Fruit fly (Drosophila melanogaster) whole organism, pupa: ENCODE results near the gene Jhbp14.
A peak's percentile ranks its signal among the peaks of the same experiment; 100 is the strongest.

Experiments used
- CG10348 ChIP-seq: fragments of 200-800 bp; sonication (Bioruptor generic); IDR thresholded peaks from 2 replicates; pipeline ENCODE4 v1.3.6; 2022; ENCODE audit warnings: missing biosample characterization, missing genetic modification characterization
- CG12605 ChIP-seq: fragments of 200-800 bp; sonication (Bioruptor generic); IDR thresholded peaks from 2 replicates; pipeline ENCODE4 v1.3.6; 2022; ENCODE audit warnings: missing biosample characterization, missing genetic modification characterization
- CG13204 ChIP-seq: fragments of 200-800 bp; sonication (Bioruptor generic); optimal IDR thresholded peaks from 2 replicates; lab custom pipeline; 2018; ENCODE audit warnings: missing biosample characterization, mild to moderate bottlenecking, missing genetic modification characterization, moderate library complexity
- CG14655 ChIP-seq: fragments of 200-800 bp; sonication (Bioruptor generic); optimal IDR thresholded peaks from 3 replicates; lab custom pipeline; 2017; ENCODE audit warnings: mild to moderate bottlenecking, missing biosample characterization, missing genetic modification reagents, missing genetic modification characterization
- CG15710 ChIP-seq: fragments of 200-800 bp; sonication (Bioruptor generic); optimal IDR thresholded peaks from 2 replicates; lab custom pipeline; 2018; ENCODE audit warnings: missing biosample characterization, mild to moderate bottlenecking, missing genetic modification characterization, moderate library complexity
- CG17806 ChIP-seq: fragments of 200-800 bp; sonication (Bioruptor generic); optimal IDR thresholded peaks from 2 replicates; lab custom pipeline; 2018; ENCODE audit warnings: missing biosample characterization, mild to moderate bottlenecking, missing genetic modification characterization, moderate library complexity
- CG32121 ChIP-seq: fragments of 200-800 bp; sonication (Bioruptor generic); IDR thresholded peaks from 2 replicates; pipeline ENCODE4 v1.3.6; 2022; ENCODE audit warnings: missing biosample characterization, missing genetic modification characterization
- CG34367 ChIP-seq: fragments of 200-800 bp; sonication (Bioruptor generic); optimal IDR thresholded peaks from 2 replicates; lab custom pipeline; 2018; ENCODE audit warnings: missing biosample characterization, mild to moderate bottlenecking, missing genetic modification characterization
- CG4496 ChIP-seq: fragments of 200-800 bp; sonication (Bioruptor generic); IDR thresholded peaks from 3 replicates; pipeline ENCODE4 v1.3.6; 2022; ENCODE audit warnings: missing biosample characterization, missing genetic modification characterization
- CG8159 ChIP-seq: fragments of 200-800 bp; sonication (Bioruptor generic); optimal IDR thresholded peaks from 3 replicates; lab custom pipeline; 2018; ENCODE audit warnings: missing biosample characterization, mild to moderate bottlenecking, missing genetic modification characterization, moderate library complexity
- CG8301 ChIP-seq: fragments of 200-800 bp; sonication (Bioruptor generic); optimal IDR thresholded peaks from 2 replicates; lab custom pipeline; 2018; ENCODE audit warnings: missing biosample characterization, mild to moderate bottlenecking, missing genetic modification characterization
- CG9948 ChIP-seq: fragments of 200-800 bp; sonication (Bioruptor generic); optimal IDR thresholded peaks from 2 replicates; lab custom pipeline; 2018; ENCODE audit warnings: missing biosample characterization, mild to moderate bottlenecking, missing genetic modification characterization, moderate library complexity
- D1 ChIP-seq: fragments of 200-800 bp; sonication (Bioruptor generic); optimal IDR thresholded peaks from 2 replicates; lab custom pipeline; 2018; ENCODE audit warnings: missing biosample characterization, mild to moderate bottlenecking, missing genetic modification characterization, moderate library complexity
- EcR ChIP-seq: fragments of 200-800 bp; sonication (Bioruptor generic); optimal IDR thresholded peaks from 3 replicates; lab custom pipeline; 2019; ENCODE audit warnings: missing biosample characterization, missing genetic modification characterization, mild to moderate bottlenecking, moderate library complexity, missing genetic modification reagents
- Ets98B ChIP-seq: fragments of 200-800 bp; sonication (Bioruptor generic); IDR thresholded peaks from 2 replicates; pipeline ENCODE4 v1.3.6; 2022; ENCODE audit warnings: missing biosample characterization, missing genetic modification characterization
- Pif1A ChIP-seq: fragments of 200-800 bp; sonication (Bioruptor generic); optimal IDR thresholded peaks from 3 replicates; lab custom pipeline; 2016; ENCODE audit warnings: missing biosample characterization, missing genetic modification characterization
- Pif1B ChIP-seq: fragments of 200-800 bp; sonication (Bioruptor generic); optimal IDR thresholded peaks from 3 replicates; lab custom pipeline; 2016; ENCODE audit warnings: missing biosample characterization, missing genetic modification characterization
- Snoo ChIP-seq: fragments of 200-800 bp; sonication (Bioruptor generic); optimal IDR thresholded peaks from 3 replicates; lab custom pipeline; 2017; ENCODE audit warnings: missing biosample characterization, mild to moderate bottlenecking, missing genetic modification characterization, inconsistent platforms
- fd96Ca ChIP-seq: fragments of 200-800 bp; sonication (Bioruptor generic); IDR thresholded peaks from 3 replicates; pipeline ENCODE4 v1.3.6; 2022; ENCODE audit warnings: missing biosample characterization, missing genetic modification characterization
- gl ChIP-seq: fragments of 200-800 bp; sonication (Bioruptor generic); optimal IDR thresholded peaks from 2 replicates; lab custom pipeline; 2018; ENCODE audit warnings: missing biosample characterization, mild to moderate bottlenecking, missing genetic modification characterization
- rn ChIP-seq: fragments of 200-800 bp; sonication (Bioruptor generic); IDR thresholded peaks from 2 replicates; pipeline ENCODE4 v1.3.6; 2022; ENCODE audit warnings: missing biosample characterization, missing genetic modification characterization

The Jhbp14 gene

DNA sequence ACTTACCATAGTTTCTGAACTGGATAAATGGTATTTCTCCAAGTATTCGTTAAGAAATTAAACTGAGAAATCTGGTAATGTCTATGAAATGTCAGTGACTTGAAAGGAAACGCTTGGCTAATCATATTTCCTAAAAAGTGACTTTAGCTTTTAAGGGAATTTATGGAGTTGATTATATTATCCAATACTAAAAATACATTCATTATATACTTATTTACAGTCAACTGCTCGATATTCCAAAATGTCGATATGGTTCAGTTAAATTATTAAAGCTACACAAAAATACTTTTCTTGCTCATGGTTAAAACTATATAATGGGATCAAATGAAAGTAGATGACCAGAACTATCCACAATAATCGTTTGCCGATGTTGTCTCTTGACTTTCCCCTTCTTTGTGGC lies 29.5 kb downstream of the Jhbp14 start, which contains the start of gene CG31848:
Gene CG31848, minus strand, starts transcription at position 101 of the 400 bp plus-strand sequence.
- TF ChIP-seq Ets98B (no peak), CG8159 (tag; lab: Kevin White, UChicago) (no peak)

DNA sequence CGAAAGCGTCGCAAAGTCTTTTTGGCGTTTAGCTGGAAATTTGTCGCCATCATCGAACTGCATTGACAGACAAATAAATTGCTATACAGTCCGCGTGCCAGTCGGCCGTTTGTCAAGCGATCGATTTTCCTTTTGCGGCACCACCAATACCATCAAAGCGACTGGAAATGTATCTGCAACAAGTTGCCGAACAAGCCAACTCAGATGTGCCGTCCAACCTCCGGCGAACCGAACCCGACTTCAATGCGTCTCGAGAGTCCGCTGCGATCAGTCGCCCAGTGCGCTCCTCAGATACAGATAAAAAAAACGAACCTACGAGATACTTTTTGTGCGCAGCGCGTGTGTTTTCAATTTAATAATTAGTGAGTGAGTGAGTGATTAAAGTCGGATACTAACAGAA lies 30.3 kb downstream of the Jhbp14 start:
- 0 out of 3 replicates have a peak, but pooled peaks have one; percentile 7 for TF ChIP-seq CG4496 (GFP tag; lab: Robert Waterston, UW)
- TF ChIP-seq Pif1B (GFP tag; lab: Kevin White, UChicago), result no peak
- TF ChIP-seq CG8301 (tag; lab: Kevin White, UChicago), result no peak
- no peak for TF ChIP-seq CG8159 (tag; lab: Kevin White, UChicago)
- no peak for TF ChIP-seq gl
- TF ChIP-seq CG34367 (tag; lab: Kevin White, UChicago), result no peak
- no peak for TF ChIP-seq Pif1A (GFP tag; lab: Kevin White, UChicago)
- no peak for TF ChIP-seq CG32121 (GFP tag; lab: Robert Waterston, UW)
- TF ChIP-seq EcR, result peak; percentile 21
- TF ChIP-seq CG13204 (GFP tag; lab: Kevin White, UChicago), result peak; percentile 49
- no peak for TF ChIP-seq Snoo (tag; lab: Kevin White, UChicago)
- no peak for TF ChIP-seq fd96Ca (GFP tag; lab: Robert Waterston, UW)
- TF ChIP-seq Ets98B, result no peak
- TF ChIP-seq CG10348 (GFP tag; lab: Robert Waterston, UW), result no peak
- peak; percentile 11 for TF ChIP-seq CG14655
- no peak for TF ChIP-seq CG15710 (tag; lab: Kevin White, UChicago)
- TF ChIP-seq rn (GFP tag; lab: Robert Waterston, UW), result no peak
- no peak for TF ChIP-seq CG9948
- TF ChIP-seq CG12605, result no peak
- no peak for TF ChIP-seq D1 (tag; lab: Kevin White, UChicago)
- no peak for TF ChIP-seq CG17806

DNA sequence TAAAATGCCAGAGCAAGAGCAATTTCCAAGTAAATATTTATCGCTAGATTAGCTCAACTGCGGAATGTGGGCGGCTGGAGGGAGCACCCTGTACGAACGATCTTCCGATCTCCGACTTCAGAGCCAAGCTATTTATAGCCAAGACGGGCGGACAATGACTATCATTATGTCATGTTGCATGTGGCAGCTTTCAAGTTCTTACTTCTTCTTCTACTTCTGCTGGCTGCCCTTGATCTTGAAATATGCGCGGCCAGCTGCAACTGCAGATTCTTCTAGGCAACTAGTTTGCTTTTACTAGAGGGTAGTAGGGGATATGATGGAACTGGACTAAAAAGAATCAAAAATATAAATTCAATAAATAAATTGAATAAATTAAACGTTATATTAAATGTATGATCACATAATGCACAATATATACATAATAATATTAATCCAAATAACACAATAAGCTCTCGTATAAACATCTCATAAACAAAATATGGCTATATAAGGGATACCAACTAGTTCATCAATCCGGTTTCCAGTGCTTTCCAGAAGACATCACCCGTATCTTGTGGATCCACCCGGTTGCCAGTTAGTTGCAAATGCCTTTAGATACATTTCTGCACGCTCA lies 31.9 kb downstream of the Jhbp14 start:
- peak; percentile 46 for TF ChIP-seq CG15710 (tag; lab: Kevin White, UChicago)
- peak; percentile 52 for TF ChIP-seq CG8301 (tag; lab: Kevin White, UChicago)
- no peak for TF ChIP-seq CG32121 (GFP tag; lab: Robert Waterston, UW)
- peak; percentile 42; the same call in 1 of the 3 replicates for TF ChIP-seq CG4496 (GFP tag; lab: Robert Waterston, UW)
- TF ChIP-seq CG17806, result peak; percentile 58
- TF ChIP-seq Pif1A (GFP tag; lab: Kevin White, UChicago), result peak; percentile 7
- TF ChIP-seq CG10348 (GFP tag; lab: Robert Waterston, UW), result no peak
- peak; percentile 65 for TF ChIP-seq CG9948
- peak; percentile 74 for TF ChIP-seq EcR
- TF ChIP-seq Snoo (tag; lab: Kevin White, UChicago), result no peak
- no peak for TF ChIP-seq CG13204 (GFP tag; lab: Kevin White, UChicago)
- TF ChIP-seq CG12605, result peak; percentile 21; the same call in 1 of the 2 replicates
- TF ChIP-seq rn (GFP tag; lab: Robert Waterston, UW), result no peak
- peak; percentile 33 for TF ChIP-seq Pif1B (GFP tag; lab: Kevin White, UChicago)
- no peak for TF ChIP-seq Ets98B
- TF ChIP-seq CG8159 (tag; lab: Kevin White, UChicago), result peak; percentile 76
- TF ChIP-seq D1 (tag; lab: Kevin White, UChicago), result peak; percentile 60
- TF ChIP-seq CG14655, result peak; percentile 71
- TF ChIP-seq CG34367 (tag; lab: Kevin White, UChicago), result peak; percentile 12
- no peak for TF ChIP-seq fd96Ca (GFP tag; lab: Robert Waterston, UW)
- TF ChIP-seq gl, result no peak

DNA sequence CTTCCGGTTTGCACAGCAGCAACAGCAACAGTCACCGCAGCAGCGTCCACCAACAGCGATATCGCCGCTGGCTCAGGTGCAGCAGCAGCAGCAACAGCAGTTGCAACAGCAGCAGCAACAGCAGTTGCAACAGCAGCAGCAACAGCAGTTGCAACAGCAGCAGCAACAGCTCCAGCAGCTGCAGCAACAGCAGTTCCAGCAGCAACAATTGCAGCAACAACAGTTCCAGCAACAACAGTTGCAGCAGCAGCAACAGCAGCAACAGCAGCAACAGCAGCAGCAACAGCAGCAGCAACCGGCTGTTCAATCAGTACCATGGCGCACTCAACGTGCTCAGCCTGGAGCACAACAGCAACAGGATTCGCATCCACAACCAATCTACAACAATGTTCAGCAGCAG lies 36.2 kb downstream of the Jhbp14 start:
- TF ChIP-seq CG34367 (tag; lab: Kevin White, UChicago) (no peak), CG13204 (GFP tag; lab: Kevin White, UChicago) (peak; percentile 65)

DNA sequence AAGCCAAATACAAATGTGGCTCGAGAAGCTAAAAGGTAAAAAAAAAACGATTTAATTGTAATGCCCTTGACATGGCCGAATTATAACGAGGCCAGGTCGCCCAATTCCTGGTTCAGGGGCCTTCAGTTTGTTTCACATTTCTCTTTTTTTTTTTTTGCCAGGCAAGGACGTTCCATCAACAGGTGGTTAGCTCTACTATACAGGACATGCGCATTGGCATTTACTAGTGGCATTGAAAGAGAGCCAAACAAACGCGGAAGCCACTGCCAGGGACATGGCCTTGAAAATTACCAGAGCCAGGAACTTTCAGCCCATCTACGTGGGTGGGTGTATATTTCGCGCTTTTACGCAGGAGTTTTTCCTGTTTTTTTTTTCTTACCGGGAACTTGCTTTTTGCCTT lies 49.5 kb downstream of the Jhbp14 start:
- TF ChIP-seq CG4496 (GFP tag; lab: Robert Waterston, UW) (no peak), CG12605 (peak; percentile 90; the same call in 1 of the 2 replicates), CG34367 (tag; lab: Kevin White, UChicago) (no peak)

DNA sequence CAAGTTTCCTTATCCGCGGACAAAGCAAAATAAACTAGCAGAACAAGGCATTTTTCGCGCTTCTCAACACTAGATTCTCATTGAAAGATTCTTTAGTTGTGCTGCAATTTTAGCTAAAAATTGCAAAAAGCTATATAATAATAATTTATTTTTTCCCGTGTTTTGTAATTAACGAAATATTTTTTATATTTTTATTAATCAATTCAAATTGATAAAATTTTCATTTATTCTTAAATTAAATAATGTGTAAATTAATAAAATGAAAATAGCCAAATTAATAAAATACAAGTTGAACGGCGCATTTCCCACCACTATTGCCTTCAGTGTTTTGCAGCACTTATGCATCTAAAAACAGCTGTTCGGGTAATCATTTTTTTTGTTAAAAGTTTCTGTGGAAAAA lies 50.2 kb downstream of the Jhbp14 start, which contains the start of the genes Drep4 and Uvrag:
Gene Drep4, minus strand, starts transcription at position 7 of the 400 bp plus-strand sequence.
Gene Uvrag, plus strand, starts transcription at position 322 of the 400 bp plus-strand sequence.
- TF ChIP-seq CG13204 (GFP tag; lab: Kevin White, UChicago) (no peak), Pif1A (GFP tag; lab: Kevin White, UChicago) (no peak), EcR (no peak), CG17806 (peak; percentile 50), CG15710 (tag; lab: Kevin White, UChicago) (no peak), Pif1B (GFP tag; lab: Kevin White, UChicago) (no peak), CG4496 (GFP tag; lab: Robert Waterston, UW) (no peak), CG8159 (tag; lab: Kevin White, UChicago) (peak; percentile 69), fd96Ca (GFP tag; lab: Robert Waterston, UW) (no peak), Snoo (tag; lab: Kevin White, UChicago) (peak; percentile 51), CG12605 (no peak), CG34367 (tag; lab: Kevin White, UChicago) (no peak), rn (GFP tag; lab: Robert Waterston, UW) (0 out of 2 replicates have a peak, but pooled peaks have one; percentile 12), D1 (tag; lab: Kevin White, UChicago) (peak; percentile 47), CG8301 (tag; lab: Kevin White, UChicago) (no peak), CG10348 (GFP tag; lab: Robert Waterston, UW) (no peak), CG9948 (no peak), Ets98B (no peak), CG32121 (GFP tag; lab: Robert Waterston, UW) (no peak), gl (no peak), CG14655 (no peak)
